Fruit fly (Drosophila melanogaster) whole organism, embryonic: ENCODE results near the gene CG15296.

Source experiments
- CG12155 ChIP-seq: fragments of 200-800 bp; sonication (Bioruptor generic); optimal IDR thresholded peaks from 3 replicates; lab custom pipeline; 2016; ENCODE audit warnings: missing biosample characterization, missing genetic modification characterization
- CG12219 ChIP-seq: fragments of 200-800 bp; sonication (Bioruptor generic); optimal IDR thresholded peaks from 3 replicates; lab custom pipeline; 2018; ENCODE audit warnings: missing biosample characterization, mild to moderate bottlenecking, missing genetic modification characterization
- CG12391 ChIP-seq: fragments of 200-800 bp; sonication (Bioruptor generic); optimal IDR thresholded peaks from 3 replicates; lab custom pipeline; 2018; ENCODE audit warnings: missing biosample characterization, mild to moderate bottlenecking, missing genetic modification characterization, moderate library complexity
- CG12744 ChIP-seq: fragments of 200-800 bp; sonication (Bioruptor generic); optimal IDR thresholded peaks from 2 replicates; lab custom pipeline; 2016; ENCODE audit warnings: missing biosample characterization, missing genetic modification characterization
- CG12769 ChIP-seq: fragments of 200-800 bp; sonication (Bioruptor generic); optimal IDR thresholded peaks from 2 replicates; lab custom pipeline; 2019; ENCODE audit warnings: missing biosample characterization, mild to moderate bottlenecking, missing genetic modification characterization, moderate library complexity
- CG13894 ChIP-seq: fragments of 200-800 bp; sonication (Bioruptor generic); optimal IDR thresholded peaks from 3 replicates; lab custom pipeline; 2018; ENCODE audit warnings: missing biosample characterization, mild to moderate bottlenecking, missing genetic modification characterization, moderate library complexity
- CG14965 ChIP-seq: fragments of 200-800 bp; sonication (Bioruptor generic); optimal IDR thresholded peaks from 2 replicates; lab custom pipeline; 2016; ENCODE audit warnings: missing biosample characterization, missing genetic modification characterization, borderline replicate concordance
- CG18011 ChIP-seq: fragments of 200-800 bp; sonication (Bioruptor generic); optimal IDR thresholded peaks from 2 replicates; lab custom pipeline; 2017; ENCODE audit warnings: missing biosample characterization, missing genetic modification characterization, mild to moderate bottlenecking, moderate library complexity, missing genotype
- CG2129 ChIP-seq: fragments of 200-800 bp; sonication (Bioruptor generic); IDR thresholded peaks from 2 replicates; pipeline ENCODE4 v1.3.6; 2022; ENCODE audit warnings: missing biosample characterization, missing genetic modification characterization; ENCODE audit not compliant: partially characterized antibody
- CG4617 ChIP-seq: fragments of 200-800 bp; sonication (Bioruptor generic); optimal IDR thresholded peaks from 3 replicates; lab custom pipeline; 2016; ENCODE audit warnings: missing biosample characterization, missing genetic modification characterization, borderline replicate concordance
- CG6765 ChIP-seq: fragments of 200-800 bp; sonication (Bioruptor generic); optimal IDR thresholded peaks from 3 replicates; lab custom pipeline; 2017; ENCODE audit warnings: missing biosample characterization, mild to moderate bottlenecking, missing genetic modification characterization
- CG8089 ChIP-seq: fragments of 200-800 bp; sonication (Bioruptor generic); optimal IDR thresholded peaks from 3 replicates; lab custom pipeline; 2016; ENCODE audit warnings: missing biosample characterization, missing genetic modification characterization
- CG8281 ChIP-seq: fragments of 200-800 bp; sonication (Bioruptor generic); optimal IDR thresholded peaks from 2 replicates; lab custom pipeline; 2018; ENCODE audit warnings: missing biosample characterization, mild to moderate bottlenecking, missing genetic modification characterization, moderate library complexity
- CG8765 ChIP-seq: fragments of 200-800 bp; sonication (Bioruptor generic); IDR thresholded peaks from 2 replicates; pipeline ENCODE4 v1.3.6; 2022; ENCODE audit warnings: missing biosample characterization, missing genetic modification characterization
- CG9797 ChIP-seq: fragments of 200-800 bp; sonication (Bioruptor generic); optimal IDR thresholded peaks from 3 replicates; lab custom pipeline; 2018; ENCODE audit warnings: missing biosample characterization, mild to moderate bottlenecking, missing genetic modification characterization
- CG9932 ChIP-seq: fragments of 200-800 bp; sonication (Bioruptor generic); IDR thresholded peaks from 2 replicates; pipeline ENCODE4 v1.3.6; 2022; ENCODE audit warnings: missing biosample characterization, missing genetic modification characterization
- Chrac-16 ChIP-seq: fragments of 200-800 bp; sonication (Bioruptor generic); optimal IDR thresholded peaks from 3 replicates; lab custom pipeline; 2016; ENCODE audit warnings: missing biosample characterization, missing genetic modification characterization
- Elba2 ChIP-seq: fragments of 200-800 bp; sonication (Bioruptor generic); optimal IDR thresholded peaks from 3 replicates; lab custom pipeline; 2016; ENCODE audit warnings: missing biosample characterization, missing genetic modification characterization
- HLH3B ChIP-seq: fragments of 200-800 bp; sonication (Bioruptor generic); IDR thresholded peaks from 2 replicates; pipeline ENCODE4 v1.3.6; 2022; ENCODE audit warnings: missing biosample characterization, missing genetic modification characterization
- HLH4C ChIP-seq: fragments of 200-800 bp; sonication (Bioruptor generic); IDR thresholded peaks from 3 replicates; pipeline ENCODE4 v1.3.6; 2022; ENCODE audit warnings: missing biosample characterization, missing genetic modification characterization; ENCODE audit not compliant: partially characterized antibody
- HLHmδ ChIP-seq: fragments of 200-800 bp; sonication (Bioruptor generic); optimal IDR thresholded peaks from 2 replicates; lab custom pipeline; 2018; ENCODE audit warnings: missing biosample characterization, mild to moderate bottlenecking, missing genetic modification characterization, moderate library complexity
- Hey ChIP-seq: fragments of 200-800 bp; sonication (Bioruptor generic); optimal IDR thresholded peaks from 3 replicates; lab custom pipeline; 2018; ENCODE audit warnings: missing biosample characterization, mild to moderate bottlenecking, missing genetic modification characterization
- Hmr ChIP-seq: fragments of 200-800 bp; sonication (Bioruptor generic); optimal IDR thresholded peaks from 3 replicates; lab custom pipeline; 2017; ENCODE audit warnings: mild to moderate bottlenecking, missing biosample characterization, missing genetic modification reagents, missing genetic modification characterization
- Hr51 ChIP-seq, 2 experiments: fragments of 200-800 bp; sonication (Bioruptor generic); optimal IDR thresholded peaks; 2 replicates in 1 of 2; 3 replicates in 1 of 2; lab custom pipeline; 2016 to 2018; ENCODE audit warnings: missing biosample characterization in 2 of 2, missing genetic modification characterization in 2 of 2, mild to moderate bottlenecking in 1 of 2, moderate library complexity in 1 of 2
- Med ChIP-seq: fragments of 200-800 bp; sonication (Bioruptor generic); peaks from one replicate; lab custom pipeline; 2016; ENCODE audit warnings: missing biosample characterization, missing genetic modification characterization, mild to moderate bottlenecking, inconsistent platforms, moderate library complexity
- Nf-YB ChIP-seq: fragments of 200-800 bp; sonication (Bioruptor generic); optimal IDR thresholded peaks from 3 replicates; lab custom pipeline; 2019; ENCODE audit warnings: missing biosample characterization, mild to moderate bottlenecking, missing genetic modification characterization, moderate library complexity
- Oaz ChIP-seq: fragments of 200-800 bp; sonication (Bioruptor generic); IDR thresholded peaks from 2 replicates; pipeline ENCODE4 v1.3.6; 2022; ENCODE audit warnings: missing biosample characterization, missing genetic modification characterization
- Ptx1 ChIP-seq: fragments of 200-800 bp; sonication (Bioruptor generic); IDR thresholded peaks from 2 replicates; pipeline ENCODE4 v1.3.6; 2022; ENCODE audit warnings: missing biosample characterization, missing genetic modification characterization
- Taf1 ChIP-seq: fragments of 200-800 bp; sonication (Bioruptor generic); IDR thresholded peaks from 2 replicates; pipeline ENCODE4 v1.3.6; 2022; ENCODE audit warnings: missing biosample characterization, missing genetic modification characterization
- Trl ChIP-seq, 3 experiments: fragments of >200 bp in 2 of 3; fragments of 200-800 bp in 1 of 3; sonication (Bioruptor generic) in 1 of 3; optimal IDR thresholded peaks; 2 replicates in 1 of 3; 3 replicates in 2 of 3; lab custom pipeline; 2016 to 2017; ENCODE audit warnings: missing biosample characterization in 1 of 3, missing genetic modification characterization in 1 of 3
- abd-A ChIP-seq: fragments of 200-800 bp; sonication (Bioruptor generic); optimal IDR thresholded peaks from 3 replicates; lab custom pipeline; 2019; ENCODE audit warnings: missing biosample characterization, mild to moderate bottlenecking, missing genetic modification characterization, moderate library complexity
- amos ChIP-seq: fragments of 200-800 bp; sonication (Bioruptor generic); IDR thresholded peaks from 2 replicates; pipeline ENCODE4 v1.3.6; 2022; ENCODE audit warnings: missing biosample characterization, missing genetic modification characterization; ENCODE audit not compliant: partially characterized antibody
- dan ChIP-seq: fragments of 200-800 bp; sonication (Bioruptor generic); IDR thresholded peaks from 2 replicates; pipeline ENCODE4 v1.3.6; 2022; ENCODE audit warnings: missing biosample characterization, missing genetic modification characterization
- esg ChIP-seq: fragments of 200-800 bp; sonication (Bioruptor generic); conservative IDR thresholded peaks from 2 replicates; pipeline ENCODE4 v1.3.6; 2022; ENCODE audit warnings: missing biosample characterization, missing genetic modification characterization
- exex ChIP-seq: fragments of 200-800 bp; sonication (Bioruptor generic); optimal IDR thresholded peaks from 4 replicates; lab custom pipeline; 2018; ENCODE audit warnings: missing biosample characterization, mild to moderate bottlenecking, missing genetic modification characterization, moderate library complexity
- fru ChIP-seq: fragments of >200 bp; optimal IDR thresholded peaks from 2 replicates; lab custom pipeline; 2017
- ftz-f1 ChIP-seq: fragments of 200-800 bp; sonication (Bioruptor generic); optimal IDR thresholded peaks from 2 replicates; lab custom pipeline; 2016; ENCODE audit warnings: missing biosample characterization, missing genetic modification characterization
- gsb-n ChIP-seq: fragments of 200-800 bp; sonication (Bioruptor generic); optimal IDR thresholded peaks from 3 replicates; lab custom pipeline; 2018; ENCODE audit warnings: missing biosample characterization, mild to moderate bottlenecking, missing genetic modification characterization
- gt ChIP-seq: fragments of 200-800 bp; sonication (Bioruptor generic); IDR thresholded peaks from 2 replicates; pipeline ENCODE4 v1.3.6; 2022; ENCODE audit warnings: missing biosample characterization, missing genetic modification characterization
- hb ChIP-seq: fragments of 200-800 bp; sonication (Bioruptor generic); IDR thresholded peaks from 3 replicates; pipeline ENCODE4 v1.3.6; 2022; ENCODE audit warnings: missing biosample characterization, missing genetic modification characterization; ENCODE audit not compliant: partially characterized antibody
- kay ChIP-seq: fragments of 200-800 bp; sonication (Bioruptor generic); optimal IDR thresholded peaks from 2 replicates; lab custom pipeline; 2016; ENCODE audit warnings: missing biosample characterization, missing genetic modification characterization
- kni ChIP-seq: fragments of 200-800 bp; sonication (Bioruptor generic); optimal IDR thresholded peaks from 3 replicates; lab custom pipeline; 2017; ENCODE audit warnings: mild to moderate bottlenecking, missing biosample characterization, missing genetic modification reagents, missing genetic modification characterization
- lbe ChIP-seq: fragments of 200-800 bp; sonication (Bioruptor generic); optimal IDR thresholded peaks from 2 replicates; lab custom pipeline; 2016; ENCODE audit warnings: missing biosample characterization, mild to moderate bottlenecking, missing genetic modification characterization
- sd ChIP-seq: fragments of 200-800 bp; sonication (Bioruptor generic); optimal IDR thresholded peaks from 3 replicates; lab custom pipeline; 2018; ENCODE audit warnings: missing biosample characterization, mild to moderate bottlenecking, missing genetic modification characterization, moderate library complexity
- sr ChIP-seq: fragments of 200-800 bp; sonication (Bioruptor generic); IDR thresholded peaks from 3 replicates; pipeline ENCODE4 v1.3.6; 2022; ENCODE audit warnings: missing biosample characterization, missing genetic modification characterization
- trem ChIP-seq: fragments of 200-800 bp; optimal IDR thresholded peaks from 3 replicates; lab custom pipeline; 2019; ENCODE audit warnings: missing biosample characterization, mild to moderate bottlenecking, missing genetic modification characterization, moderate library complexity
- trh ChIP-seq: fragments of 200-800 bp; sonication (Bioruptor generic); optimal IDR thresholded peaks from 2 replicates; lab custom pipeline; 2016; ENCODE audit warnings: missing biosample characterization, missing genetic modification characterization
- vnd ChIP-seq: fragments of 200-800 bp; sonication (Bioruptor generic); IDR thresholded peaks from 3 replicates; pipeline ENCODE4 v1.3.6; 2022; ENCODE audit warnings: missing biosample characterization, missing genetic modification characterization; ENCODE audit not compliant: partially characterized antibody
- vvl ChIP-seq: fragments of 200-800 bp; sonication (Bioruptor generic); IDR thresholded peaks from 2 replicates; pipeline ENCODE4 v1.3.6; 2022; ENCODE audit warnings: missing biosample characterization, missing genetic modification characterization
- zfh1 ChIP-seq: fragments of 200-800 bp; sonication (Bioruptor generic); IDR thresholded peaks from 3 replicates; pipeline ENCODE4 v1.3.6; 2022; ENCODE audit warnings: missing biosample characterization, missing genetic modification characterization

Gene CG15296

DNA sequence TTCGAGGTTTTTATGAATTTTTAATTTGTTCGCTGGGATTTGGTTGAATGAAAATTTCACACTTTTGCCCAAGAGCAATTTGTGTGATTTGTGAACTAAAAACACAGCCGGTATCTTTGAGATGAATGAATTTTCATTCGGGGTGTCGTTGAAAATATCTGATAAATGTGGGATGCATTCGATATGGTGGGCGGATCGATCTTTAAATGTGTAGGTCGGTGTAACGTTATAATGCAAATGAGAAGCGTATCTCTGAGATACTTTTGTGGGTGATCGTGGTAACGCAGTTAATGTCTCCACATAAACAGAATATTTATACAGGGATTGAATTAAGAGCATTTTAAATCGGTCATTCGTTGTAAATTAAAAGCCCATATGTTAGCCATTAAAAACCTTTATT, 31.4 kb downstream of the CG15296 start:
- TF ChIP-seq abd-A (tag; lab: Kevin White, UChicago) (peak; percentile 48), Ptx1 (GFP tag; lab: Robert Waterston, UW) (no peak), CG6765 (GFP tag; lab: Kevin White, UChicago) (no peak), vvl (GFP tag; lab: Robert Waterston, UW) (0 out of 2 replicates have a peak, but pooled peaks have one; percentile 7), CG9932 (GFP tag; lab: Robert Waterston, UW) (no peak), gt (GFP tag; lab: Robert Waterston, UW) (no peak), gsb-n (tag; lab: Kevin White, UChicago) (peak; percentile 18), Nf-YB (GFP tag; lab: Kevin White, UChicago) (no peak), hb (GFP tag; lab: Robert Waterston, UW) (no peak), CG18011 (no peak), CG4617 (GFP tag; lab: Kevin White, UChicago) (no peak), CG12155 (GFP tag; lab: Kevin White, UChicago) (no peak), HLH4C (GFP tag; lab: Robert Waterston, UW) (no peak), CG2129 (GFP tag; lab: Robert Waterston, UW) (no peak), fru (lab: Kevin White, UChicago) (no peak), Hey (tag; lab: Kevin White, UChicago) (no peak), Trl (optimal IDR thresholded peaks at IDR 0.05; lab: Kevin White, UChicago) (no peak), Trl (GFP tag; optimal IDR thresholded peaks at IDR 0.05; lab: Kevin White, UChicago) (no peak), HLHmδ (no peak), sr (GFP tag; lab: Robert Waterston, UW) (peak; percentile 91), exex (tag; lab: Kevin White, UChicago) (no peak), CG14965 (no peak), Hr51 (GFP tag; optimal IDR thresholded peaks at IDR 0.05; lab: Kevin White, UChicago) (no peak), CG12744 (GFP tag; lab: Kevin White, UChicago) (no peak)
- TF ChIP-seq, all 482 proteins: peak for 4

dm6 chrX:10534526-10534925, 31.9 kb downstream of the CG15296 start:
- TF ChIP-seq HLH3B (GFP tag; lab: Robert Waterston, UW) = no peak
- TF ChIP-seq trem (tag; lab: Kevin White, UChicago) = no peak
- TF ChIP-seq Chrac-16 (GFP tag; lab: Kevin White, UChicago) = no peak
- TF ChIP-seq CG12769 (tag; lab: Kevin White, UChicago) = peak; percentile 52
- TF ChIP-seq CG13894 (tag; lab: Kevin White, UChicago) = peak; percentile 17
- TF ChIP-seq CG8089 (GFP tag; lab: Kevin White, UChicago) = no peak
- peak; percentile 97 for TF ChIP-seq sr (GFP tag; lab: Robert Waterston, UW)
- TF ChIP-seq kay = no peak
- TF ChIP-seq Hmr = no peak
- no peak for TF ChIP-seq esg (GFP tag; lab: Robert Waterston, UW)
- TF ChIP-seq CG12391 = no peak
- no peak for TF ChIP-seq CG9797 (GFP tag; lab: Kevin White, UChicago)
- peak; percentile 44 for TF ChIP-seq ftz-f1
- no peak for TF ChIP-seq Nf-YB (GFP tag; lab: Kevin White, UChicago)
- TF ChIP-seq zfh1 = no peak
- no peak for TF ChIP-seq kni (GFP tag; lab: Kevin White, UChicago)
- no peak for TF ChIP-seq trh (GFP tag; lab: Kevin White, UChicago)
- no peak for TF ChIP-seq amos (GFP tag; lab: Robert Waterston, UW)
- no peak for TF ChIP-seq CG8281 (tag; lab: Kevin White, UChicago)
- no peak for TF ChIP-seq vnd
- no peak for TF ChIP-seq gsb-n (tag; lab: Kevin White, UChicago)
- TF ChIP-seq dan (GFP tag; lab: Robert Waterston, UW) = no peak
- TF ChIP-seq Taf1 (GFP tag; lab: Robert Waterston, UW) = no peak
- TF ChIP-seq sd (tag; lab: Kevin White, UChicago) = peak; percentile 91
- TF ChIP-seq lbe = no peak
- TF ChIP-seq Oaz = no peak
- TF ChIP-seq Med (GFP tag; lab: Kevin White, UChicago) = peak; percentile 11
- no peak for TF ChIP-seq CG12219 (GFP tag; lab: Kevin White, UChicago)
- no peak for TF ChIP-seq CG8765
- no peak for TF ChIP-seq Elba2
